Fruit fly (Drosophila melanogaster) whole organism, embryonic: ENCODE data around the gene CG4461.

Experiments
- BEAF-32 ChIP-seq: fragments of 200-800 bp; sonication (Bioruptor generic); optimal IDR thresholded peaks from 3 replicates; lab custom pipeline; 2017; ENCODE audit warnings: missing biosample characterization, missing genetic modification characterization, mild to moderate bottlenecking, moderate library complexity, missing genetic modification reagents
- CG11695 ChIP-seq: fragments of 200-800 bp; sonication (Bioruptor generic); IDR thresholded peaks from 3 replicates; pipeline ENCODE4 v1.3.6; 2022; ENCODE audit warnings: missing biosample characterization, missing genetic modification characterization
- CG13296 ChIP-seq: fragments of 200-800 bp; sonication (Bioruptor generic); optimal IDR thresholded peaks from 3 replicates; lab custom pipeline; 2018; ENCODE audit warnings: missing biosample characterization, mild to moderate bottlenecking, missing genetic modification characterization
- CG2120 ChIP-seq: fragments of 200-800 bp; sonication (Bioruptor generic); optimal IDR thresholded peaks from 3 replicates; lab custom pipeline; 2016; ENCODE audit warnings: missing biosample characterization, missing genetic modification characterization
- CG6254 ChIP-seq: fragments of 200-800 bp; sonication (Bioruptor generic); optimal IDR thresholded peaks from 3 replicates; lab custom pipeline; 2017; ENCODE audit warnings: mild to moderate bottlenecking, missing biosample characterization, missing genetic modification reagents, missing genetic modification characterization
- Hey ChIP-seq: fragments of 200-800 bp; sonication (Bioruptor generic); optimal IDR thresholded peaks from 3 replicates; lab custom pipeline; 2018; ENCODE audit warnings: missing biosample characterization, mild to moderate bottlenecking, missing genetic modification characterization
- Lpt ChIP-seq: fragments of >200 bp; optimal IDR thresholded peaks from 2 replicates; lab custom pipeline; 2018; ENCODE audit warnings: missing biosample characterization, missing genetic modification characterization

dm6 chr3L:9399013-9399750, 24.0 kb downstream of the CG4461 start, which contains the start of gene CG4080:
- peak; percentile 86 for TF ChIP-seq BEAF-32 (GFP tag; lab: Kevin White, UChicago)
- TF ChIP-seq CG6254 (GFP tag; lab: Kevin White, UChicago): no peak
- no peak for TF ChIP-seq Hey (tag; lab: Kevin White, UChicago)
- TF ChIP-seq CG13296 (GFP tag; lab: Kevin White, UChicago): no peak
- no peak for TF ChIP-seq Lpt (GFP tag; lab: Kevin White, UChicago)
- TF ChIP-seq CG2120 (GFP tag; lab: Kevin White, UChicago): peak; percentile 56
- no peak for TF ChIP-seq CG11695 (GFP tag; lab: Robert Waterston, UW)
